Worm (Caenorhabditis elegans) whole organism, L4 larva: ENCODE measurements around the gene R06F6.8.

Experiments used
- lin-39 ChIP-seq: fragments of 150-350 bp; optimal IDR thresholded peaks from 2 replicates; lab custom pipeline; 2014; ENCODE audit warnings: missing biosample characterization, missing genetic modification reagents, missing genetic modification characterization
- mep-1 ChIP-seq: fragments of 150-350 bp; sonication (generic microtip); optimal IDR thresholded peaks from 3 replicates; lab custom pipeline; 2014; ENCODE audit warnings: missing biosample characterization, missing genetic modification characterization

DNA sequence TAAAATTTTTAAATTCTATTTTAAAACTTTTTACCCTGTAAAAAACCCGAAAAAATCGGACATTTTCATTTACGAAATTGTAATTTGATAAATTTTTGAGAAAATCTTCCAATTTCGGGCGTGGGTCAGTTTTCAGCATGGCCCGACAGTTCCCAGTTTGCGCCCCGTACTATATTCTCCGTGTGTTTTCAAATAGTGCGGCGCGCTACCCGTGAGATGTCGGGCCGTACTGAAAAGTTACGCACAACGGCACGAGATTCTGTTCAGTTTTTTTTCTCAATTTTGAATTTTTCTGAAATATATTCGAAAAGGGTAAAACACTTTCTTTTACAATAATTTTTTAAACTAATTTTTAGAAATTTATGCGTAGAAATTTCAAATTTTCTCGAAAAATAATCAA, 27.3 kb upstream of the R06F6.8 start:
- TF ChIP-seq mep-1 (tag; lab: Kevin White, UChicago) = no peak
- no peak for TF ChIP-seq lin-39
